Fruit fly (Drosophila melanogaster) whole organism, prepupa: ENCODE results near the gene CG2839.

Source experiments
- Blimp-1 ChIP-seq: fragments of 200-800 bp; sonication (Bioruptor generic); optimal IDR thresholded peaks from 3 replicates; lab custom pipeline; 2017; ENCODE audit warnings: missing biosample characterization, missing genetic modification characterization, mild to moderate bottlenecking, moderate library complexity, missing genetic modification reagents
- CG10631 ChIP-seq: fragments of 200-800 bp; sonication (Bioruptor generic); optimal IDR thresholded peaks from 2 replicates; lab custom pipeline; 2016; ENCODE audit warnings: missing biosample characterization, missing genetic modification characterization
- CG11762 ChIP-seq: fragments of 200-800 bp; sonication (Bioruptor generic); optimal IDR thresholded peaks from 3 replicates; lab custom pipeline; 2016; ENCODE audit warnings: missing biosample characterization, missing genetic modification characterization; ENCODE audit not compliant: insufficient read depth
- CG11902 ChIP-seq: fragments of 200-800 bp; sonication (Bioruptor generic); optimal IDR thresholded peaks from 3 replicates; lab custom pipeline; 2016; ENCODE audit warnings: missing biosample characterization, missing genetic modification characterization
- CG15336 ChIP-seq: fragments of 200-800 bp; sonication (Bioruptor generic); IDR thresholded peaks from 2 replicates; pipeline ENCODE4 v1.3.6; 2022; ENCODE audit warnings: missing biosample characterization, missing genetic modification characterization
- CG1621 ChIP-seq: fragments of 200-800 bp; sonication (Bioruptor generic); optimal IDR thresholded peaks from 3 replicates; lab custom pipeline; 2018; ENCODE audit warnings: missing biosample characterization, mild to moderate bottlenecking, missing genetic modification characterization
- CG3032 ChIP-seq: fragments of 200-800 bp; optimal IDR thresholded peaks from 2 replicates; lab custom pipeline; 2019; ENCODE audit warnings: missing biosample characterization, mild to moderate bottlenecking, missing genetic modification characterization, moderate library complexity
- CG31627 ChIP-seq: fragments of 200-800 bp; sonication (Bioruptor generic); optimal IDR thresholded peaks from 3 replicates; lab custom pipeline; 2016; ENCODE audit warnings: missing biosample characterization, missing genetic modification characterization
- CG32006 ChIP-seq: fragments of 200-800 bp; sonication (Bioruptor generic); optimal IDR thresholded peaks from 3 replicates; lab custom pipeline; 2017; ENCODE audit warnings: missing biosample characterization, mild to moderate bottlenecking, missing genetic modification characterization
- CG34406 ChIP-seq: fragments of 200-800 bp; sonication (Bioruptor generic); optimal IDR thresholded peaks from 3 replicates; lab custom pipeline; 2016; ENCODE audit warnings: missing biosample characterization, missing genetic modification characterization
- CG3919 ChIP-seq: fragments of 200-800 bp; sonication (Bioruptor generic); optimal IDR thresholded peaks from 3 replicates; lab custom pipeline; 2016; ENCODE audit warnings: missing biosample characterization, missing genetic modification characterization
- CG4318 ChIP-seq: fragments of 200-800 bp; sonication (Bioruptor generic); optimal IDR thresholded peaks from 3 replicates; lab custom pipeline; 2017; ENCODE audit warnings: missing biosample characterization, mild to moderate bottlenecking, missing genetic modification characterization
- CG6163 ChIP-seq: fragments of 200-800 bp; sonication (Bioruptor generic); IDR thresholded peaks from 3 replicates; pipeline ENCODE4 v1.3.6; 2022; ENCODE audit warnings: missing biosample characterization, missing genetic modification characterization
- CG6808 ChIP-seq: fragments of 200-800 bp; sonication (Bioruptor generic); optimal IDR thresholded peaks from 3 replicates; lab custom pipeline; 2017; ENCODE audit warnings: missing biosample characterization, missing genetic modification characterization, mild to moderate bottlenecking, moderate library complexity, missing genetic modification reagents
- CG6854 ChIP-seq: fragments of 200-800 bp; sonication (Bioruptor generic); optimal IDR thresholded peaks from 2 replicates; lab custom pipeline; 2017; ENCODE audit warnings: missing biosample characterization, mild to moderate bottlenecking, missing genetic modification characterization
- CG7368 ChIP-seq: fragments of 200-800 bp; sonication (Bioruptor generic); optimal IDR thresholded peaks from 3 replicates; lab custom pipeline; 2016; ENCODE audit warnings: missing biosample characterization, missing genetic modification characterization
- CG8119 ChIP-seq: fragments of 200-800 bp; sonication (Bioruptor generic); IDR thresholded peaks from 3 replicates; pipeline ENCODE4 v1.3.6; 2022; ENCODE audit warnings: missing biosample characterization, missing genetic modification characterization
- CG8319 ChIP-seq: fragments of 200-800 bp; sonication (Bioruptor generic); optimal IDR thresholded peaks from 3 replicates; lab custom pipeline; 2016; ENCODE audit warnings: missing biosample characterization, missing genetic modification characterization
- Eip78C ChIP-seq: fragments of 200-800 bp; sonication (Bioruptor generic); peaks from one replicate; lab custom pipeline; 2016; ENCODE audit warnings: missing biosample characterization, missing genetic modification characterization
- Ets21C ChIP-seq: fragments of 200-800 bp; sonication (Bioruptor generic); optimal IDR thresholded peaks from 3 replicates; lab custom pipeline; 2016; ENCODE audit warnings: missing biosample characterization, missing genetic modification characterization
- Hr4 ChIP-seq: fragments of 200-800 bp; sonication (Bioruptor generic); optimal IDR thresholded peaks from 3 replicates; lab custom pipeline; 2016; ENCODE audit warnings: missing biosample characterization, missing genetic modification characterization
- Lpt ChIP-seq: fragments of 200-800 bp; sonication (Bioruptor generic); optimal IDR thresholded peaks from 3 replicates; lab custom pipeline; 2016; ENCODE audit warnings: missing biosample characterization, missing genetic modification characterization
- Met ChIP-seq: fragments of 200-800 bp; sonication (Bioruptor generic); optimal IDR thresholded peaks from 3 replicates; lab custom pipeline; 2016; ENCODE audit warnings: missing biosample characterization, missing genetic modification characterization
- OdsH ChIP-seq: fragments of 200-800 bp; sonication (Bioruptor generic); optimal IDR thresholded peaks from 3 replicates; lab custom pipeline; 2016; ENCODE audit warnings: missing biosample characterization, missing genetic modification characterization
- Smox ChIP-seq: fragments of 200-800 bp; sonication (Bioruptor generic); optimal IDR thresholded peaks from 3 replicates; lab custom pipeline; 2016; ENCODE audit warnings: missing biosample characterization, missing genetic modification characterization
- Sox102F ChIP-seq: fragments of 200-800 bp; sonication (Bioruptor generic); optimal IDR thresholded peaks from 2 replicates; lab custom pipeline; 2016; ENCODE audit warnings: missing biosample characterization, mild to moderate bottlenecking, missing genetic modification characterization
- Sox14 ChIP-seq: fragments of 200-800 bp; sonication (Bioruptor generic); optimal IDR thresholded peaks from 3 replicates; lab custom pipeline; 2016; ENCODE audit warnings: missing biosample characterization, missing genetic modification characterization
- Sox15 ChIP-seq: fragments of 200-800 bp; sonication (Bioruptor generic); optimal IDR thresholded peaks from 3 replicates; lab custom pipeline; 2016; ENCODE audit warnings: missing biosample characterization, missing genetic modification characterization
- dac ChIP-seq: fragments of 200-800 bp; sonication (Bioruptor generic); optimal IDR thresholded peaks from 2 replicates; lab custom pipeline; 2017; ENCODE audit warnings: missing biosample characterization, mild to moderate bottlenecking, missing genetic modification characterization
- dsx ChIP-seq: fragments of 200-800 bp; optimal IDR thresholded peaks from 3 replicates; lab custom pipeline; 2019; ENCODE audit warnings: missing biosample characterization, mild to moderate bottlenecking, missing genetic modification characterization, moderate library complexity; ENCODE audit not compliant: poor library complexity, severe bottlenecking
- eg ChIP-seq: fragments of 200-800 bp; sonication (Bioruptor generic); IDR thresholded peaks from 3 replicates; pipeline ENCODE4 v1.3.6; 2022; ENCODE audit warnings: missing biosample characterization, missing genetic modification characterization
- esn ChIP-seq: fragments of 200-800 bp; sonication (Bioruptor generic); optimal IDR thresholded peaks from 2 replicates; lab custom pipeline; 2016; ENCODE audit warnings: missing biosample characterization, mild to moderate bottlenecking, missing genetic modification characterization, moderate library complexity
- fd85E ChIP-seq: fragments of 200-800 bp; sonication (Bioruptor generic); optimal IDR thresholded peaks from 3 replicates; lab custom pipeline; 2016; ENCODE audit warnings: missing biosample characterization, missing genetic modification characterization
- fkh ChIP-seq: fragments of 200-800 bp; sonication (Bioruptor generic); optimal IDR thresholded peaks from 3 replicates; lab custom pipeline; 2017; ENCODE audit warnings: missing biosample characterization, mild to moderate bottlenecking, missing genetic modification characterization, moderate library complexity
- net ChIP-seq: fragments of 200-800 bp; sonication (Bioruptor generic); optimal IDR thresholded peaks from 3 replicates; lab custom pipeline; 2016; ENCODE audit warnings: missing biosample characterization, missing genetic modification characterization
- pdm3 ChIP-seq: fragments of 200-800 bp; sonication (Bioruptor generic); optimal IDR thresholded peaks from 3 replicates; lab custom pipeline; 2016; ENCODE audit warnings: missing biosample characterization, missing genetic modification characterization
- salr ChIP-seq, 2 experiments: fragments of 200-800 bp; sonication (Bioruptor generic); optimal IDR thresholded peaks; 3 replicates each; lab custom pipeline; 2016 to 2018; ENCODE audit warnings: missing biosample characterization in 2 of 2, missing genetic modification characterization in 2 of 2, mild to moderate bottlenecking in 1 of 2
- svp ChIP-seq: fragments of 200-800 bp; sonication (Bioruptor generic); peaks from one replicate; lab custom pipeline; 2016; ENCODE audit warnings: missing biosample characterization, missing genetic modification characterization
- topi ChIP-seq: fragments of 200-800 bp; sonication (Bioruptor generic); optimal IDR thresholded peaks from 3 replicates; lab custom pipeline; 2016; ENCODE audit warnings: missing biosample characterization, missing genetic modification characterization
- vri ChIP-seq: fragments of 200-800 bp; sonication (Bioruptor generic); optimal IDR thresholded peaks from 3 replicates; lab custom pipeline; 2016; ENCODE audit warnings: missing biosample characterization, mild to moderate bottlenecking, missing genetic modification characterization

Gene CG2839

DNA sequence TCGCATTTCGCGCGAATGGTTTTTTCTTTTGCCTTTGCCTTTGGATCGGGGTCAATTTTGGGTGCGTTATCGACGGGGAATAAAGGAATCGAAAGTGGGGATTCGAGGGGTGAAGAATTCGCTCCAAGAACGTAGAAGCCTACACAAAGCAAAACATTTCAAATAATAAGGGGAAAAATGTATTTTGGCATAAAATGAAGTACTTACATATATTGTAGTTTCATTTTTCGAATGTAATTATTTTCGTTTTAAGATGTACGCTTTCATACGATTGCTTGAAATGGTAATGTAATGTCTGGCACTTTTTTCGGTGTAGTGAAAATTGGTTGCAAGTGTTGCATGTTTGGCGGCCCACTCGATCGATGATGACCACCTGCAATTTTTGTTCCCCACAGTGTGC is 10.4 kb upstream of the CG2839 start (continued):
- TF ChIP-seq eg (GFP tag; lab: Robert Waterston, UW) (no peak), CG32006 (GFP tag; lab: Kevin White, UChicago) (no peak), fd85E (GFP tag; lab: Kevin White, UChicago) (no peak), Blimp-1 (GFP tag; lab: Kevin White, UChicago) (no peak), svp (GFP tag; lab: Kevin White, UChicago) (peak; percentile 65), CG11902 (GFP tag; lab: Kevin White, UChicago) (no peak), Smox (GFP tag; lab: Kevin White, UChicago) (peak; percentile 32), fkh (GFP tag; lab: Kevin White, UChicago) (no peak), Sox14 (GFP tag; lab: Kevin White, UChicago) (peak; percentile 10)

DNA sequence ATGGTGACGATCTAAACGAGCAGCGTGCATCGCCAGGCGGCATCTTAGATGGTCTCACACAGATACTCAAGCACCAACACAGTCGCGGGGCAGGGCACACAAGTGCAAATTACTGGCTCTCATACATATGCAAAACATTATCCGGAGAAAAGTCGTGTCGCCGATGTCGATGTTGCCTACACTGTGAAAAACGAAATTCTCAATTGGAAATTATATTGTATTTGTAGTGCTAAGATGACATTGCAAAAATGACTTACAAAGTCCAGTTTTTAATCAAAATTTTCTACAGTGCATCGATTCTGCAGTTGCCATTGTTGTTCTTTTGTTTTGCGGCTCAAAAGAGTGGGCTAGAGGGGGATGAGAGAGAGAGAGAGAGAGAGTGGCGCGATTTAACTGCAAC is 5.7 kb upstream of the CG2839 start:
- TF ChIP-seq CG3919 (GFP tag; lab: Kevin White, UChicago): no peak
- TF ChIP-seq CG11762: no peak
- TF ChIP-seq CG4318 (GFP tag; lab: Kevin White, UChicago): peak; percentile 12
- peak; percentile 35 for TF ChIP-seq pdm3 (GFP tag; lab: Kevin White, UChicago)
- no peak for TF ChIP-seq CG11902 (GFP tag; lab: Kevin White, UChicago)
- peak; percentile 58 for TF ChIP-seq CG32006 (GFP tag; lab: Kevin White, UChicago)
- TF ChIP-seq CG8119 (GFP tag; lab: Robert Waterston, UW): 0 out of 3 replicates have a peak, but pooled peaks have one; percentile 21
- no peak for TF ChIP-seq CG6163 (GFP tag; lab: Robert Waterston, UW)
- no peak for TF ChIP-seq Met
- no peak for TF ChIP-seq Lpt (GFP tag; lab: Kevin White, UChicago)
- peak; percentile 62 for TF ChIP-seq svp (GFP tag; lab: Kevin White, UChicago)
- TF ChIP-seq topi (GFP tag; lab: Kevin White, UChicago): no peak
- TF ChIP-seq CG15336 (GFP tag; lab: Robert Waterston, UW): no peak
- TF ChIP-seq eg (GFP tag; lab: Robert Waterston, UW): peak; percentile 34; the same call in 1 of the 3 replicates
- peak; percentile 4 for TF ChIP-seq CG31627 (GFP tag; lab: Kevin White, UChicago)
- TF ChIP-seq CG7368 (GFP tag; lab: Kevin White, UChicago): no peak
- TF ChIP-seq CG1621 (tag; lab: Kevin White, UChicago): no peak
- TF ChIP-seq fd85E (GFP tag; lab: Kevin White, UChicago): no peak
- peak; percentile 14 for TF ChIP-seq Sox102F (GFP tag; lab: Kevin White, UChicago)
- peak; percentile 26 for TF ChIP-seq Eip78C (GFP tag; lab: Kevin White, UChicago)
- TF ChIP-seq Sox14 (GFP tag; lab: Kevin White, UChicago): no peak
- no peak for TF ChIP-seq CG10631 (GFP tag; lab: Kevin White, UChicago)
- no peak for TF ChIP-seq salr (GFP tag; optimal IDR thresholded peaks at IDR 0.05; lab: Kevin White, UChicago)
- no peak for TF ChIP-seq CG3032 (tag; lab: Kevin White, UChicago)
- TF ChIP-seq CG6854: no peak
- TF ChIP-seq dsx: no peak
- TF ChIP-seq Sox15 (GFP tag; lab: Kevin White, UChicago): no peak
- no peak for TF ChIP-seq Ets21C (GFP tag; lab: Kevin White, UChicago)
- no peak for TF ChIP-seq vri
- peak; percentile 23 for TF ChIP-seq dac (GFP tag; lab: Kevin White, UChicago)
- peak; percentile 28 for TF ChIP-seq esn
- TF ChIP-seq Hr4 (GFP tag; lab: Kevin White, UChicago): peak; percentile 6
- no peak for TF ChIP-seq CG6808 (GFP tag; lab: Kevin White, UChicago)
- peak; percentile 14 for TF ChIP-seq net (GFP tag; lab: Kevin White, UChicago)
- no peak for TF ChIP-seq CG8319
- peak; percentile 36 for TF ChIP-seq OdsH (GFP tag; lab: Kevin White, UChicago)
- no peak for TF ChIP-seq CG34406 (GFP tag; lab: Kevin White, UChicago)
